Fruit fly (Drosophila melanogaster) Kc167 (cell line): ENCODE data around the gene CG2017.

ENCODE experiments used
- Myc ChIP-seq: fragments of >200 bp; optimal IDR thresholded peaks from 2 replicates; lab custom pipeline; 2017; ENCODE audit warnings: missing external identifiers
- Sin3A ChIP-seq: fragments of >200 bp; optimal IDR thresholded peaks from 2 replicates; lab custom pipeline; 2018; ENCODE audit warnings: missing external identifiers
- h ChIP-seq: fragments of >200 bp; optimal IDR thresholded peaks from 3 replicates; lab custom pipeline; 2018; ENCODE audit warnings: missing external identifiers
- insv ChIP-seq: fragments of >200 bp; optimal IDR thresholded peaks from 3 replicates; lab custom pipeline; 2018; ENCODE audit warnings: missing external identifiers
- ttk ChIP-seq: sonication (Bioruptor generic); optimal IDR thresholded peaks from 2 replicates; lab custom pipeline; 2017; ENCODE audit warnings: missing external identifiers

DNA sequence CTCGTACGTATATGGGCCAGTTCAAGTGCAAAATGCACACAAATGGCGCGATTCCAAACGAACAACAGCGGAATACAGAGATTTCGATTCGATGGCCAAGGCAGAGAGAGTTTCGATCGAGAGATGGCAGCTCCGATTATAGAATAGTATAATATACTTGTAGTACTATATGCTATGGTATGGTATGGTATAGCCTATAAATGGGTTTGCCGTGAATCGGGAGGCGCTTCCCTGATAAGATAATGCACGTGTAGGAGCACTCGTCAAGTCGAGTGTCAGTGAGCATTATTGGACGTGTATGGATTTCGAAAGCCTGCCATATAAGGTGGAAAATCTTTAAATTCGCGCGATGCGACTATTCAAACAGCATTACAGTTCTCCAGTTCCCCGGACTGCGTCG lies 18.7 kb downstream of the CG2017 start:
- TF ChIP-seq insv (lab: Kevin White, UChicago) (no peak), Myc (lab: Kevin White, UChicago) (no peak), h (no peak), ttk (no peak), Sin3A (lab: Kevin White, UChicago) (no peak)
